Worm (Caenorhabditis elegans) whole organism, L2 larva: ENCODE measurements around the gene Y38H6C.8.

Experiments used
- ZK546.5 ChIP-seq: sonication (generic microtip); optimal IDR thresholded peaks from 2 replicates; lab custom pipeline; 2017; ENCODE audit warnings: missing biosample characterization, missing genetic modification characterization
- ama-1 ChIP-seq: fragments of 150-350 bp; optimal IDR thresholded peaks from 2 replicates; lab custom pipeline; 2018; ENCODE audit warnings: inconsistent platforms
- dmd-4 ChIP-seq: sonication (generic microtip); optimal IDR thresholded peaks from 2 replicates; lab custom pipeline; 2017; ENCODE audit warnings: missing biosample characterization, missing genetic modification characterization
- elt-3 ChIP-seq: sonication (generic microtip); optimal IDR thresholded peaks from 2 replicates; lab custom pipeline; 2017; ENCODE audit warnings: missing biosample characterization, missing genetic modification characterization
- fos-1 ChIP-seq: fragments of 150-350 bp; optimal IDR thresholded peaks from 2 replicates; lab custom pipeline; 2014; ENCODE audit warnings: missing biosample characterization, missing genetic modification characterization
- lin-13 ChIP-seq: fragments of 150-350 bp; optimal IDR thresholded peaks from 2 replicates; lab custom pipeline; 2014; ENCODE audit warnings: missing biosample characterization, missing genetic modification reagents, missing genetic modification characterization
- nhr-129 ChIP-seq: fragments of 150-350 bp; optimal IDR thresholded peaks from 2 replicates; lab custom pipeline; 2014; ENCODE audit warnings: missing biosample characterization, missing genetic modification characterization
- unc-62 ChIP-seq: fragments of 150-350 bp; optimal IDR thresholded peaks from 2 replicates; lab custom pipeline; 2014; ENCODE audit warnings: missing biosample characterization, missing genetic modification reagents, missing genetic modification characterization

DNA sequence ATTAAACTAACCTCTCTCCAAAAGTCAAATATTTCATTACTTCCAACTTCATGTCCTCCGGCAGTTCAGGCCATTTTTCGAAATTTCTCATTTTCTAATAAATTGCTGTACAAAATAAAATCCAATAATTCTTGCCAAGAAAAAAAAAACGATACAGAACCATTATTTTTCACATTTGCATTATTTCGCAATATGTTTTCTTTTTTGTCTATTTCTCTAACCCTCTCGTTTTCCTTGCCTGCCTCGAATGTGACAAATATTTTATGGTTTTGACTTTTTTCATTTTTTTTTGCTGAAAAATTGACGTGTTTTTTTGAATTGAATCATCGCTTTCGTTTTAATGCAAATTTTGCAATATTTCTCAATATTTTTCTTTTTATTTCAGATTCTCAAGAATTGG, 8.5 kb downstream of the Y38H6C.8 start, which contains the start of the genes Y38H6C.9 and fbxa-150:
- no peak for TF ChIP-seq ama-1 (lab: Kevin White, UChicago)
- no peak for TF ChIP-seq nhr-129 (tag; lab: Kevin White, UChicago)
- TF ChIP-seq unc-62: no peak
- no peak for TF ChIP-seq elt-3 (tag; lab: Kevin White, UChicago)
- TF ChIP-seq ZK546.5 (tag; lab: Kevin White, UChicago): no peak
- TF ChIP-seq lin-13 (GFP tag; lab: Kevin White, UChicago): no peak
- TF ChIP-seq dmd-4 (tag; lab: Kevin White, UChicago): no peak
- TF ChIP-seq fos-1 (tag; lab: Kevin White, UChicago): peak; percentile 23
